Fruit fly (Drosophila melanogaster) whole organism, embryonic: Measurements from ENCODE around the gene Eig71Ej.

Experiments
- Atf-2 ChIP-seq: fragments of 200-800 bp; sonication (Bioruptor generic); optimal IDR thresholded peaks from 2 replicates; lab custom pipeline; 2016; ENCODE audit warnings: missing biosample characterization, missing genetic modification characterization
- CG10274 ChIP-seq: fragments of 200-800 bp; sonication (Bioruptor generic); optimal IDR thresholded peaks from 3 replicates; lab custom pipeline; 2017; ENCODE audit warnings: missing biosample characterization, mild to moderate bottlenecking, missing genetic modification characterization
- CG10366 ChIP-seq: fragments of 200-800 bp; sonication (Bioruptor generic); IDR thresholded peaks from 2 replicates; pipeline ENCODE4 v1.3.6; 2022; ENCODE audit warnings: missing biosample characterization, missing genetic modification characterization
- CG10654 ChIP-seq: fragments of 200-800 bp; sonication (Bioruptor generic); optimal IDR thresholded peaks from 2 replicates; lab custom pipeline; 2016; ENCODE audit warnings: missing biosample characterization, missing genetic modification characterization
- CG13624 ChIP-seq: fragments of 200-800 bp; sonication (Bioruptor generic); optimal IDR thresholded peaks from 2 replicates; lab custom pipeline; 2016; ENCODE audit warnings: missing biosample characterization, missing genetic modification characterization
- CG1602 ChIP-seq: fragments of 200-800 bp; sonication (Bioruptor generic); optimal IDR thresholded peaks from 3 replicates; lab custom pipeline; 2016; ENCODE audit warnings: missing biosample characterization, missing genetic modification characterization
- CG17361 ChIP-seq: fragments of 200-800 bp; sonication (Bioruptor generic); IDR thresholded peaks from 3 replicates; pipeline ENCODE4 v1.3.6; 2022; ENCODE audit warnings: missing biosample characterization, missing genetic modification characterization
- CG1832 ChIP-seq: fragments of 200-800 bp; sonication (Bioruptor generic); optimal IDR thresholded peaks from 2 replicates; lab custom pipeline; 2017; ENCODE audit warnings: missing biosample characterization, mild to moderate bottlenecking, missing genetic modification characterization, inconsistent platforms
- CG2678 ChIP-seq: fragments of 200-800 bp; sonication (Bioruptor generic); optimal IDR thresholded peaks from 3 replicates; lab custom pipeline; 2019; ENCODE audit warnings: missing biosample characterization, mild to moderate bottlenecking, missing genetic modification characterization, moderate library complexity
- CG30403 ChIP-seq: fragments of 200-800 bp; sonication (Bioruptor generic); optimal IDR thresholded peaks from 3 replicates; lab custom pipeline; 2016; ENCODE audit warnings: missing biosample characterization, missing genetic modification characterization
- CG31365 ChIP-seq: fragments of 200-800 bp; sonication (Bioruptor generic); optimal IDR thresholded peaks from 2 replicates; lab custom pipeline; 2018; ENCODE audit warnings: missing biosample characterization, mild to moderate bottlenecking, missing genetic modification characterization
- CG4404 ChIP-seq: fragments of 200-800 bp; sonication (Bioruptor generic); IDR thresholded peaks from 2 replicates; pipeline ENCODE4 v1.3.6; 2022; ENCODE audit warnings: missing biosample characterization, missing genetic modification characterization
- CG6254 ChIP-seq: fragments of 200-800 bp; sonication (Bioruptor generic); optimal IDR thresholded peaks from 3 replicates; lab custom pipeline; 2017; ENCODE audit warnings: mild to moderate bottlenecking, missing biosample characterization, missing genetic modification reagents, missing genetic modification characterization
- CG6689 ChIP-seq: fragments of 200-800 bp; sonication (Bioruptor generic); IDR thresholded peaks from 2 replicates; pipeline ENCODE4 v1.3.6; 2022; ENCODE audit warnings: missing biosample characterization, missing genetic modification characterization
- CG7271 ChIP-seq: fragments of 200-800 bp; sonication (Bioruptor generic); optimal IDR thresholded peaks from 2 replicates; lab custom pipeline; 2018; ENCODE audit warnings: missing biosample characterization, mild to moderate bottlenecking, missing genetic modification characterization, moderate library complexity
- CG8290 ChIP-seq, 3 experiments: fragments of 200-800 bp; sonication (Bioruptor generic); optimal IDR thresholded peaks; 2 replicates each; lab custom pipeline; 2016 to 2019; ENCODE audit warnings: missing biosample characterization in 3 of 3, missing genetic modification characterization in 3 of 3, mild to moderate bottlenecking in 2 of 3, moderate library complexity in 1 of 3
- CG8765 ChIP-seq: fragments of 200-800 bp; sonication (Bioruptor generic); IDR thresholded peaks from 2 replicates; pipeline ENCODE4 v1.3.6; 2022; ENCODE audit warnings: missing biosample characterization, missing genetic modification characterization
- CG9727 ChIP-seq: fragments of 200-800 bp; sonication (Bioruptor generic); optimal IDR thresholded peaks from 3 replicates; lab custom pipeline; 2017; ENCODE audit warnings: missing biosample characterization, mild to moderate bottlenecking, missing genetic modification characterization
- D ChIP-seq, 2 experiments: fragments of 200-800 bp in 1 of 2; fragments of >200 bp in 1 of 2; sonication (Bioruptor generic) in 1 of 2; optimal IDR thresholded peaks; 2 replicates in 1 of 2; 3 replicates in 1 of 2; lab custom pipeline; 2017; ENCODE audit warnings: mild to moderate bottlenecking in 1 of 2, missing biosample characterization in 1 of 2, missing genetic modification characterization in 1 of 2, missing genetic modification reagents in 1 of 2
- D19A ChIP-seq: fragments of 200-800 bp; optimal IDR thresholded peaks from 3 replicates; lab custom pipeline; 2019; ENCODE audit warnings: missing biosample characterization, mild to moderate bottlenecking, missing genetic modification characterization, moderate library complexity
- E2f1 ChIP-seq: fragments of 200-800 bp; sonication (Bioruptor generic); IDR thresholded peaks from 2 replicates; pipeline ENCODE4 v1.3.6; 2022; ENCODE audit warnings: missing biosample characterization, missing genetic modification characterization
- Fer2 ChIP-seq: fragments of 200-800 bp; sonication (Bioruptor generic); optimal IDR thresholded peaks from 2 replicates; lab custom pipeline; 2018; ENCODE audit warnings: missing biosample characterization, mild to moderate bottlenecking, missing genetic modification characterization, moderate library complexity
- Fer3 ChIP-seq: fragments of 200-800 bp; sonication (Bioruptor generic); optimal IDR thresholded peaks from 2 replicates; lab custom pipeline; 2018; ENCODE audit warnings: missing biosample characterization, mild to moderate bottlenecking, missing genetic modification characterization, moderate library complexity
- Gsc ChIP-seq: fragments of 200-800 bp; sonication (Bioruptor generic); IDR thresholded peaks from 2 replicates; pipeline ENCODE4 v1.3.6; 2022; ENCODE audit warnings: missing biosample characterization, missing genetic modification characterization
- HHEX ChIP-seq: fragments of 200-800 bp; sonication (Bioruptor generic); optimal IDR thresholded peaks from 3 replicates; lab custom pipeline; 2017; ENCODE audit warnings: missing biosample characterization, mild to moderate bottlenecking, missing genetic modification characterization, missing genetic modification reagents
- Hsf ChIP-seq: fragments of 200-800 bp; sonication (Bioruptor generic); optimal IDR thresholded peaks from 3 replicates; lab custom pipeline; 2016; ENCODE audit warnings: missing biosample characterization, missing genetic modification characterization
- Kr ChIP-seq: fragments of 200-800 bp; sonication (Bioruptor generic); optimal IDR thresholded peaks from 2 replicates; lab custom pipeline; 2017; ENCODE audit warnings: missing biosample characterization, mild to moderate bottlenecking, missing genetic modification characterization
- Lim3 ChIP-seq: fragments of 200-800 bp; sonication (Bioruptor generic); IDR thresholded peaks from 2 replicates; pipeline ENCODE4 v1.3.6; 2022; ENCODE audit warnings: missing biosample characterization, missing genetic modification characterization
- Myb ChIP-seq: fragments of 200-800 bp; sonication (Bioruptor generic); optimal IDR thresholded peaks from 2 replicates; lab custom pipeline; 2016; ENCODE audit warnings: missing biosample characterization, missing genetic modification characterization
- NC2β ChIP-seq: fragments of 200-800 bp; sonication (Bioruptor generic); optimal IDR thresholded peaks from 2 replicates; lab custom pipeline; 2016; ENCODE audit warnings: missing biosample characterization, missing genetic modification characterization
- NK7.1 ChIP-seq: fragments of 200-800 bp; sonication (Bioruptor generic); optimal IDR thresholded peaks from 3 replicates; lab custom pipeline; 2016; ENCODE audit warnings: missing biosample characterization, missing genetic modification characterization
- Oli ChIP-seq: fragments of 200-800 bp; sonication (Bioruptor generic); optimal IDR thresholded peaks from 2 replicates; lab custom pipeline; 2018; ENCODE audit warnings: missing biosample characterization, mild to moderate bottlenecking, missing genetic modification characterization, moderate library complexity
- Stat92E ChIP-seq, 3 experiments: fragments of >200 bp in 2 of 3; fragments of 200-800 bp in 1 of 3; sonication (Bioruptor generic) in 1 of 3; optimal IDR thresholded peaks; 2 replicates each; lab custom pipeline; 2017 to 2019; ENCODE audit warnings: missing biosample characterization in 3 of 3, missing genetic modification characterization in 3 of 3, mild to moderate bottlenecking in 1 of 3, moderate library complexity in 1 of 3
- ac ChIP-seq: fragments of 200-800 bp; sonication (Bioruptor generic); optimal IDR thresholded peaks from 3 replicates; lab custom pipeline; 2017; ENCODE audit warnings: missing biosample characterization, mild to moderate bottlenecking, missing genetic modification characterization
- ap ChIP-seq: fragments of 200-800 bp; sonication (Bioruptor generic); IDR thresholded peaks from 2 replicates; pipeline ENCODE4 v1.3.6; 2022; ENCODE audit warnings: missing biosample characterization, missing genetic modification characterization
- bab2 ChIP-seq: fragments of 200-800 bp; sonication (Bioruptor generic); optimal IDR thresholded peaks from 2 replicates; lab custom pipeline; 2016; ENCODE audit warnings: missing biosample characterization, missing genetic modification characterization
- dan ChIP-seq: fragments of 200-800 bp; sonication (Bioruptor generic); IDR thresholded peaks from 2 replicates; pipeline ENCODE4 v1.3.6; 2022; ENCODE audit warnings: missing biosample characterization, missing genetic modification characterization
- dmrt99B ChIP-seq: fragments of 200-800 bp; sonication (Bioruptor generic); optimal IDR thresholded peaks from 2 replicates; lab custom pipeline; 2018; ENCODE audit warnings: missing biosample characterization, mild to moderate bottlenecking, missing genetic modification characterization, moderate library complexity
- eve ChIP-seq, 2 experiments: fragments of >200 bp; optimal IDR thresholded peaks; 2 replicates each; lab custom pipeline; 2017; ENCODE audit warnings: missing biosample characterization in 2 of 2, missing genetic modification characterization in 2 of 2
- fd96Cb ChIP-seq: fragments of 200-800 bp; sonication (Bioruptor generic); optimal IDR thresholded peaks from 2 replicates; lab custom pipeline; 2018; ENCODE audit warnings: missing biosample characterization, mild to moderate bottlenecking, missing genetic modification characterization, moderate library complexity
- fu2 ChIP-seq: fragments of 200-800 bp; sonication (Bioruptor generic); optimal IDR thresholded peaks from 2 replicates; lab custom pipeline; 2016; ENCODE audit warnings: missing biosample characterization, missing genetic modification characterization
- grau ChIP-seq: fragments of 200-800 bp; optimal IDR thresholded peaks from 3 replicates; lab custom pipeline; 2019; ENCODE audit warnings: missing biosample characterization, mild to moderate bottlenecking, missing genetic modification characterization, moderate library complexity
- lilli ChIP-seq: fragments of 200-800 bp; sonication (Bioruptor generic); optimal IDR thresholded peaks from 3 replicates; lab custom pipeline; 2016; ENCODE audit warnings: missing biosample characterization, missing genetic modification characterization
- oc ChIP-seq: fragments of 200-800 bp; sonication (Bioruptor generic); optimal IDR thresholded peaks from 2 replicates; lab custom pipeline; 2018; ENCODE audit warnings: missing biosample characterization, mild to moderate bottlenecking, missing genetic modification characterization, moderate library complexity
- phol ChIP-seq: fragments of 200-800 bp; sonication (Bioruptor generic); optimal IDR thresholded peaks from 3 replicates; lab custom pipeline; 2018; ENCODE audit warnings: missing biosample characterization, mild to moderate bottlenecking, missing genetic modification characterization, moderate library complexity
- stc ChIP-seq: fragments of 200-800 bp; sonication (Bioruptor generic); IDR thresholded peaks from 2 replicates; pipeline ENCODE4 v1.3.6; 2022; ENCODE audit warnings: missing biosample characterization, missing genetic modification characterization
- twi ChIP-seq: fragments of 200-800 bp; optimal IDR thresholded peaks from 2 replicates; lab custom pipeline; 2019; ENCODE audit warnings: missing biosample characterization, mild to moderate bottlenecking, missing genetic modification characterization, moderate library complexity
- z ChIP-seq: fragments of 200-800 bp; sonication (Bioruptor generic); IDR thresholded peaks from 3 replicates; pipeline ENCODE4 v1.3.6; 2022; ENCODE audit warnings: missing biosample characterization, missing genetic modification characterization
- zen2 ChIP-seq: fragments of 200-800 bp; sonication (Bioruptor generic); IDR thresholded peaks from 3 replicates; pipeline ENCODE4 v1.3.6; 2022; ENCODE audit warnings: missing biosample characterization, missing genetic modification characterization; ENCODE audit not compliant: partially characterized antibody

Eig71Ej gene

dm6 chr3L:15675111-15675510, 14.3 kb upstream of the Eig71Ej start (continued):
- TF ChIP-seq Gsc (GFP tag; lab: Robert Waterston, UW) (peak; percentile 50; the same call in 1 of the 2 replicates), E2f1 (GFP tag; lab: Robert Waterston, UW) (0 out of 2 replicates have a peak, but pooled peaks have one; percentile 37), CG31365 (tag; lab: Kevin White, UChicago) (no peak), Lim3 (GFP tag; lab: Robert Waterston, UW) (no peak), Oli (tag; lab: Kevin White, UChicago) (peak; percentile 74), oc (tag; lab: Kevin White, UChicago) (peak; percentile 68), fd96Cb (peak; percentile 78), CG17361 (GFP tag; lab: Robert Waterston, UW) (peak; percentile 81), CG9727 (GFP tag; lab: Kevin White, UChicago) (peak; percentile 90), CG10366 (GFP tag; lab: Robert Waterston, UW) (peak; percentile 32; the same call in 1 of the 2 replicates), eve (GFP tag; optimal IDR thresholded peaks at IDR 0.05; lab: Kevin White, UChicago) (peak in 1 of 2 experiments; percentile 52), CG1602 (GFP tag; lab: Kevin White, UChicago) (peak; percentile 76), CG6689 (peak; percentile 73), stc (GFP tag; lab: Robert Waterston, UW) (no peak), Atf-2 (peak; percentile 54), CG8765 (peak; percentile 65; the same call in 1 of the 2 replicates), Stat92E (GFP tag; optimal IDR thresholded peaks at IDR 0.05; lab: Kevin White, UChicago) (peak in 1 of 3 experiments; percentile 51), CG1832 (GFP tag; lab: Kevin White, UChicago) (no peak), Fer2 (no peak), zen2 (GFP tag; lab: Robert Waterston, UW) (no peak), ac (peak; percentile 80), phol (tag; lab: Kevin White, UChicago) (peak; percentile 90), fu2 (GFP tag; lab: Kevin White, UChicago) (no peak), dan (GFP tag; lab: Robert Waterston, UW) (peak; percentile 54; the same call in 1 of the 2 replicates), Kr (GFP tag; lab: Kevin White, UChicago) (peak; percentile 11), ap (GFP tag; lab: Robert Waterston, UW) (no peak), grau (tag; lab: Kevin White, UChicago) (peak; percentile 70), twi (tag; lab: Kevin White, UChicago) (peak; percentile 91), D (optimal IDR thresholded peaks at IDR 0.05; lab: Kevin White, UChicago) (no peak), D (GFP tag; optimal IDR thresholded peaks at IDR 0.05; lab: Kevin White, UChicago) (peak; percentile 78), CG6254 (GFP tag; lab: Kevin White, UChicago) (peak; percentile 81), bab2 (GFP tag; lab: Kevin White, UChicago) (peak; percentile 68), CG8290 (GFP tag; optimal IDR thresholded peaks at IDR 0.05; lab: Kevin White, UChicago) (peak; percentile 62), CG8290 (tag; optimal IDR thresholded peaks at IDR 0.05; lab: Kevin White, UChicago) (peak in 1 of 2 experiments; percentile 26), NC2β (GFP tag; lab: Kevin White, UChicago) (peak; percentile 74), CG7271 (tag; lab: Kevin White, UChicago) (peak; percentile 29), dmrt99B (peak; percentile 56), CG2678 (peak; percentile 68), CG10654 (GFP tag; lab: Kevin White, UChicago) (peak; percentile 62), CG13624 (GFP tag; lab: Kevin White, UChicago) (peak; percentile 32), HHEX (GFP tag; lab: Kevin White, UChicago) (peak; percentile 12), CG4404 (GFP tag; lab: Robert Waterston, UW) (peak; percentile 73), NK7.1 (GFP tag; lab: Kevin White, UChicago) (peak; percentile 5), z (GFP tag; lab: Robert Waterston, UW) (0 out of 3 replicates have a peak, but pooled peaks have one; percentile 25), Myb (GFP tag; lab: Kevin White, UChicago) (no peak), Hsf (GFP tag; lab: Kevin White, UChicago) (peak; percentile 57), Fer3 (tag; lab: Kevin White, UChicago) (peak; percentile 4), D19A (tag; lab: Kevin White, UChicago) (peak; percentile 79), CG10274 (GFP tag; lab: Kevin White, UChicago) (no peak), CG30403 (GFP tag; lab: Kevin White, UChicago) (peak; percentile 65), lilli (GFP tag; lab: Kevin White, UChicago) (peak; percentile 26)
